Worm (Caenorhabditis elegans): Measurements from ENCODE around the gene smf-2.

The smf-2 gene

DNA sequence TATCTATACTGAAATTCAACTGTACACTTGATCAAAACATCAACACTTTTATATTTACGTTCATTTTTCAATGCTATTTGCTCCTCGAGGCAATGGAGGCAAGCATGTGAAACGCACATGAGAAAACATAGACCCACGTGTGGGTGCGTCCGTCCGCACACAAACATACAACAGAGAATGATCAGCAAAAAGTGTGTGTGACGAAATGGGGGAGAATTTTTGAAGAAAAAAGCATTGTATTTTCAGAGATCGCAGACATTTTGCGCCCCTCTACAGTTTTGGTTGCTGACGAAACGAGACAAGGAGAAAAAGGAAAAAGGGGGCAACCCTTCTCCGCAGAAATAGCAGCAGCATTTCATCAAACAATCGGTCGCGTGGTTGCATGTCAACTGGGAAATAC is 31.6 kb upstream of the smf-2 start (continued):
- TF ChIP-seq pha-4 (tag; optimal IDR thresholded peaks at IDR 0.05) (peak; percentile 99), R02D3.7 (tag; optimal IDR thresholded peaks at IDR 0.05) (no peak), elt-2 (tag; optimal IDR thresholded peaks at IDR 0.05) (peak; percentile 89), mdl-1 (tag; optimal IDR thresholded peaks at IDR 0.05) (peak; percentile 100), unc-39 (tag; optimal IDR thresholded peaks at IDR 0.05) (no peak), nhr-237 (tag; optimal IDR thresholded peaks at IDR 0.05) (no peak), lsy-12 (tag; optimal IDR thresholded peaks at IDR 0.05) (peak; percentile 11), mml-1 (tag; optimal IDR thresholded peaks at IDR 0.05) (peak; percentile 97), elt-3 (tag; optimal IDR thresholded peaks at IDR 0.05) (peak in 1 of 3 experiments; percentile 78)

DNA sequence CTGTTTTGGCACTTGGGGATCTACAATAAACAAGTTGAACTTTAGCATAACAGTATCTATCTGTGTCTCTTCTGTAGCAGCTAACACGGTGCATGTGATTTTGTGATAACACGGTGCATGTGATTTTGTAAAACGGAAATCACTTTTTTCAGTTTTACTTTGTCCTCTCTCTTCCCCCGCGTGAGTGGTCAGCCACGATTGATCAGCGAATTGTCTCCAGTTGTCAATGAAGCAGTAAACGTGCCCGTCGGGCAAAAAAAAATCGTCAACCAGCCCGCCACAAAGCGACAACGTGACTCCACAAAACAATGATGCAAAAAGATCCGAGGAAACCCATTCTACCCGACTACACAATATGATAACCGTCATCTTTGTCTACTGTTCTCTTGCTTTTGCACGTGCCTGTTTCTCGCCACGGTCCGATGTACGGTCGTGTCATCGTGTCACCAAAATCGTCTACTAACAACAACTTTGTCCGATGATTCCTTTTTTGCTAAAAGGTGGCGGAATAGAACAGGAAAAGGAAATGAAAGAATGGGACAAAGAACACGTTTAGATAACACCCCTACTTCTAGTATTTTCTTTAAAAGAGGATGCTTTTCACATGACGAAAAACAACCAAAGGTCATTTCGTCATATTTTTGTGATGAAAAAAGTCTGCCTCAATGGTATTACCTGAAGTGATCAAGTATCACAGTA is 30.8 kb upstream of the smf-2 start:
- TF ChIP-seq nfya-1 (tag; optimal IDR thresholded peaks at IDR 0.05; ENCODE audit: insufficient read depth) (peak; percentile 65), elt-2 (tag; optimal IDR thresholded peaks at IDR 0.05) (peak; percentile 91), unc-62 (GFP tag; optimal IDR thresholded peaks at IDR 0.05) (peak; percentile 53), mdl-1 (tag; optimal IDR thresholded peaks at IDR 0.05) (peak; percentile 96), ceh-82 (tag; optimal IDR thresholded peaks at IDR 0.05) (no peak), ztf-4 (tag; optimal IDR thresholded peaks at IDR 0.05) (peak; percentile 82), nhr-237 (tag; optimal IDR thresholded peaks at IDR 0.05) (no peak), fkh-2 (tag; optimal IDR thresholded peaks at IDR 0.05) (no peak), fos-1 (tag; optimal IDR thresholded peaks at IDR 0.05) (no peak), ceh-28 (tag; optimal IDR thresholded peaks at IDR 0.05) (no peak), nhr-43 (tag; optimal IDR thresholded peaks at IDR 0.05; ENCODE audit: poor library complexity, severe bottlenecking) (peak; percentile 93), hmg-11 (tag; optimal IDR thresholded peaks at IDR 0.05) (no peak), egl-5 (tag; optimal IDR thresholded peaks at IDR 0.05) (no peak), nhr-23 (tag; optimal IDR thresholded peaks at IDR 0.05) (peak; percentile 95), ztf-11 (tag; optimal IDR thresholded peaks at IDR 0.05) (no peak), lin-39 (tag; optimal IDR thresholded peaks at IDR 0.05) (no peak), mml-1 (tag; optimal IDR thresholded peaks at IDR 0.05) (peak; percentile 42), nhr-76 (tag; optimal IDR thresholded peaks at IDR 0.05) (no peak), elt-1 (tag; optimal IDR thresholded peaks at IDR 0.05) (no peak), lsy-12 (tag; optimal IDR thresholded peaks at IDR 0.05) (peak; percentile 60), skn-1 (tag; optimal IDR thresholded peaks at IDR 0.05) (no peak), zag-1 (tag; optimal IDR thresholded peaks at IDR 0.05) (no peak), nhr-12 (tag; optimal IDR thresholded peaks at IDR 0.05) (no peak), lin-15B (tag; optimal IDR thresholded peaks at IDR 0.05) (no peak), jun-1 (tag; optimal IDR thresholded peaks at IDR 0.05) (peak; percentile 69), pqm-1 (tag; optimal IDR thresholded peaks at IDR 0.05) (peak; percentile 27), pha-4 (tag; optimal IDR thresholded peaks at IDR 0.05) (peak; percentile 61), nhr-11 (tag; optimal IDR thresholded peaks at IDR 0.05) (no peak), aly-2 (tag; optimal IDR thresholded peaks at IDR 0.05) (no peak), nhr-77 (tag; optimal IDR thresholded peaks at IDR 0.05) (no peak), ZK546.5 (tag; optimal IDR thresholded peaks at IDR 0.05) (no peak), fkh-10 (GFP tag; optimal IDR thresholded peaks at IDR 0.05) (no peak), daf-12 (tag; optimal IDR thresholded peaks at IDR 0.05) (no peak), tbx-2 (tag; optimal IDR thresholded peaks at IDR 0.05) (peak; percentile 75), snpc-4 (tag; optimal IDR thresholded peaks at IDR 0.05) (no peak), nhr-25 (tag; optimal IDR thresholded peaks at IDR 0.05) (peak; percentile 74), eor-1 (tag; optimal IDR thresholded peaks at IDR 0.05) (peak in 1 of 2 experiments; percentile 8), nhr-28 (tag; optimal IDR thresholded peaks at IDR 0.05) (peak; percentile 67), R02D3.7 (tag; optimal IDR thresholded peaks at IDR 0.05) (no peak), unc-39 (tag; optimal IDR thresholded peaks at IDR 0.05) (no peak), elt-3 (tag; optimal IDR thresholded peaks at IDR 0.05) (peak in 2 of 3 experiments; percentile 16 to 88)
